Fruit fly (Drosophila melanogaster): ENCODE data around the gene Hipk.

Hipk gene

dm6 chr3L:623556-623955 lies 80.7 kb downstream of the Hipk start (continued):
- TF ChIP-seq CG17829 (tag; optimal IDR thresholded peaks at IDR 0.05) = peak; percentile 39
- TF ChIP-seq CG12391 (tag; optimal IDR thresholded peaks at IDR 0.05) = peak; percentile 7
- TF ChIP-seq row (GFP tag; IDR thresholded peaks at IDR 0.05) = peak; percentile 31; the same call in 2 of the 3 replicates
- peak; percentile 46 for TF ChIP-seq Blimp-1 (GFP tag; optimal IDR thresholded peaks at IDR 0.05)
- no peak for TF ChIP-seq Dll (GFP tag; IDR thresholded peaks at IDR 0.05; ENCODE audit: partially characterized antibody)
- no peak for TF ChIP-seq CG12744 (GFP tag; optimal IDR thresholded peaks at IDR 0.05)
- TF ChIP-seq sens-2 (GFP tag; IDR thresholded peaks at IDR 0.05) = no peak
- TF ChIP-seq CG2116 (GFP tag; optimal IDR thresholded peaks at IDR 0.05) = no peak
- TF ChIP-seq Opbp (GFP tag; IDR thresholded peaks at IDR 0.05; ENCODE audit: partially characterized antibody) = no peak
- no peak for TF ChIP-seq Spps (tag; optimal IDR thresholded peaks at IDR 0.05)
- TF ChIP-seq CoRest (tag; optimal IDR thresholded peaks at IDR 0.05) = peak; percentile 5
- no peak for TF ChIP-seq Mad (GFP tag; optimal IDR thresholded peaks at IDR 0.05)
- no peak for TF ChIP-seq CG3847 (GFP tag; IDR thresholded peaks at IDR 0.05)
- peak; percentile 6 for TF ChIP-seq fd96Cb (tag; optimal IDR thresholded peaks at IDR 0.05)
- TF ChIP-seq CG14014 (GFP tag; IDR thresholded peaks at IDR 0.05) = no peak
- no peak for TF ChIP-seq kay (GFP tag; optimal IDR thresholded peaks at IDR 0.05)
- TF ChIP-seq Optix (GFP tag; IDR thresholded peaks at IDR 0.05) = 0 out of 3 replicates have a peak, but pooled peaks have one; percentile 23
- peak; percentile 70 for TF ChIP-seq CG2712 (tag; optimal IDR thresholded peaks at IDR 0.05)

dm6 chr3L:624203-624914 lies 81.5 kb downstream of the Hipk start:
- TF ChIP-seq CG17328 (GFP tag; IDR thresholded peaks at IDR 0.05) (0 out of 2 replicates have a peak, but pooled peaks have one; percentile 6), CG1603 (tag; optimal IDR thresholded peaks at IDR 0.05) (peak; percentile 18), slbo (GFP tag; IDR thresholded peaks at IDR 0.05) (no peak), CG10543 (GFP tag; optimal IDR thresholded peaks at IDR 0.05) (peak; percentile 30), pan (optimal IDR thresholded peaks at IDR 0.05) (peak in 1 of 2 experiments; percentile 61), pan (GFP tag; optimal IDR thresholded peaks at IDR 0.05 in 1 of 2, IDR thresholded peaks at IDR 0.05 in 1 of 2) (no peak), chm (GFP tag; IDR thresholded peaks at IDR 0.05) (0 out of 2 replicates have a peak, but pooled peaks have one; percentile 15), kni (GFP tag; optimal IDR thresholded peaks at IDR 0.05) (peak; percentile 18), crol (GFP tag; IDR thresholded peaks at IDR 0.05) (peak; percentile 92), zfh1 (GFP tag; IDR thresholded peaks at IDR 0.05) (0 out of 3 replicates have a peak, but pooled peaks have one; percentile 25), Sox100B (GFP tag; optimal IDR thresholded peaks at IDR 0.05) (peak; percentile 4), chinmo (GFP tag; IDR thresholded peaks at IDR 0.05; ENCODE audit: partially characterized antibody) (peak; percentile 58; the same call in 1 of the 4 replicates), Ptx1 (GFP tag; IDR thresholded peaks at IDR 0.05) (0 out of 2 replicates have a peak, but pooled peaks have one; percentile 20), D19B (GFP tag; optimal IDR thresholded peaks at IDR 0.05) (peak; percentile 39), emc (GFP tag; optimal IDR thresholded peaks at IDR 0.05) (no peak), twi (tag; optimal IDR thresholded peaks at IDR 0.05) (peak; percentile 6), CG7963 (GFP tag; IDR thresholded peaks at IDR 0.05; ENCODE audit: partially characterized antibody) (no peak), Sox102F (GFP tag; optimal IDR thresholded peaks at IDR 0.05) (peak; percentile 4), Xrp1 (GFP tag; IDR thresholded peaks at IDR 0.05) (peak; percentile 12), zf30C (GFP tag; optimal IDR thresholded peaks at IDR 0.05) (peak; percentile 30), Hr78 (GFP tag; optimal IDR thresholded peaks at IDR 0.05) (peak in 1 of 2 experiments; percentile 24), bigmax (GFP tag; optimal IDR thresholded peaks at IDR 0.05) (no peak), cg (GFP tag; optimal IDR thresholded peaks at IDR 0.05) (peak; percentile 41), Ets65A (GFP tag) (peak; percentile 8), hth (optimal IDR thresholded peaks at IDR 0.05) (peak; percentile 23), Med (GFP tag) (peak; percentile 11), ATbp (GFP tag; optimal IDR thresholded peaks at IDR 0.05) (peak; percentile 24), CG8388 (GFP tag; optimal IDR thresholded peaks at IDR 0.05) (no peak), gem (tag; optimal IDR thresholded peaks at IDR 0.05) (peak; percentile 5), Deaf1 (tag; optimal IDR thresholded peaks at IDR 0.05) (peak; percentile 80), fd64A (GFP tag; optimal IDR thresholded peaks at IDR 0.05) (peak; percentile 8)

All from whole organism, embryonic.